Fruit fly (Drosophila melanogaster) whole organism: ENCODE results near the gene CG13239.

Experiments
- Dll ChIP-seq: fragments of >200 bp; optimal IDR thresholded peaks from 2 replicates; lab custom pipeline; 2017
- EcR ChIP-seq, 2 experiments: fragments of >200 bp; optimal IDR thresholded peaks; 2 replicates each; lab custom pipeline; 2017; ENCODE audit warnings: missing biosample characterization in 2 of 2, missing genetic modification characterization in 2 of 2, missing genetic modification reagents in 2 of 2
- pan ChIP-seq: fragments of >200 bp; optimal IDR thresholded peaks from 2 replicates; lab custom pipeline; 2017
- psq ChIP-seq: fragments of >200 bp; optimal IDR thresholded peaks from 2 replicates; lab custom pipeline; 2017
- usp ChIP-seq: fragments of >200 bp; optimal IDR thresholded peaks from 2 replicates; lab custom pipeline; 2017; ENCODE audit warnings: missing biosample characterization, missing genetic modification characterization, mixed read lengths

DNA sequence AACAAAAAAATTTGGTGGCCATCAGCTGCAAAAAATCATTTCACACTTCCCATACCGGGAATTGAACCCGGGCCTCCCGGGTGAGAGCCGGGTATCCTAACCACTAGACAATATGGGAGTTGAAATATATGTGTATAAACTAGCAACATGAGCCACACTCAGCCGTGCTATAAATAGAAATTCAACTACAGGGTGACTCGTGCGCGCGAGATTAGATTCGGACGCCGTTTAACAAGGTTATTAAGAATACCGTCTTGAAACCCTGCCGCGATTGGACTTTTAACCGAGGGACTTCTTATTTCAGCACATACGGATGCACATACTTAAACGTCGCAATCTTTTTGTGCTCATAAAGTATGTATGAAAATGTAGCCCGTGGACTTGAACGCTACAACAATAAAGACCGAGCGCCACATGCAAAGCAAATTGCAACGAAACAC is 12.9 kb upstream of the CG13239 start:
- no peak for TF ChIP-seq psq (lab: Kevin White, UChicago)
- no peak for TF ChIP-seq Dll (lab: Kevin White, UChicago)
- no peak for TF ChIP-seq usp (GFP tag; lab: Kevin White, UChicago)
- no peak for TF ChIP-seq pan (lab: Kevin White, UChicago)
- no peak for TF ChIP-seq EcR (GFP tag; optimal IDR thresholded peaks at IDR 0.05; lab: Kevin White, UChicago)
